Fruit fly (Drosophila melanogaster): Measurements from ENCODE around the gene kek5.

The kek5 gene

dm6 chrX:19495611-19496583 is 142.9 kb downstream of the kek5 start (continued):
- TF ChIP-seq caup (GFP tag; optimal IDR thresholded peaks at IDR 0.05; ENCODE audit: severe bottlenecking) (peak; percentile 75), CG18764 (GFP tag; optimal IDR thresholded peaks at IDR 0.05) (no peak), pum (GFP tag; optimal IDR thresholded peaks at IDR 0.05) (peak; percentile 67), jing (GFP tag; optimal IDR thresholded peaks at IDR 0.05) (no peak), CG6272 (GFP tag; IDR thresholded peaks at IDR 0.05) (no peak), CG15696 (tag; optimal IDR thresholded peaks at IDR 0.05) (peak; percentile 25), CG15479 (GFP tag; optimal IDR thresholded peaks at IDR 0.05) (no peak), Atf3 (GFP tag; optimal IDR thresholded peaks at IDR 0.05) (peak; percentile 26), CG18262 (tag; optimal IDR thresholded peaks at IDR 0.05) (peak; percentile 42), Adf1 (GFP tag; IDR thresholded peaks at IDR 0.05) (peak; percentile 29; the same call in 1 of the 2 replicates), cas (GFP tag; IDR thresholded peaks at IDR 0.05) (0 out of 2 replicates have a peak, but pooled peaks have one; percentile 17), CG9609 (GFP tag; optimal IDR thresholded peaks at IDR 0.05) (peak; percentile 57), Gug (GFP tag; IDR thresholded peaks at IDR 0.05) (peak; percentile 45; the same call in 2 of the 4 replicates), ham (GFP tag; IDR thresholded peaks at IDR 0.05) (no peak), H2.0 (GFP tag; IDR thresholded peaks at IDR 0.05) (peak; percentile 36), pb (GFP tag; optimal IDR thresholded peaks at IDR 0.05) (peak; percentile 54), hbn (GFP tag; IDR thresholded peaks at IDR 0.05; ENCODE audit: partially characterized antibody) (no peak), CG14050 (GFP tag; IDR thresholded peaks at IDR 0.05) (no peak), Taf1 (GFP tag; IDR thresholded peaks at IDR 0.05) (no peak; the same call in 1 of the 2 replicates), twi (tag; optimal IDR thresholded peaks at IDR 0.05) (no peak), CG12219 (GFP tag; optimal IDR thresholded peaks at IDR 0.05) (peak; percentile 67), CG33557 (GFP tag; optimal IDR thresholded peaks at IDR 0.05) (no peak), lab (GFP tag; optimal IDR thresholded peaks at IDR 0.05) (peak; percentile 80), CG12744 (GFP tag; optimal IDR thresholded peaks at IDR 0.05) (peak; percentile 25), Kr (GFP tag; optimal IDR thresholded peaks at IDR 0.05) (no peak), ap (GFP tag; IDR thresholded peaks at IDR 0.05) (peak; percentile 56), jumu (GFP tag; optimal IDR thresholded peaks at IDR 0.05) (peak; percentile 52), Sry-β (GFP tag; optimal IDR thresholded peaks at IDR 0.05) (no peak), Bteb2 (GFP tag; optimal IDR thresholded peaks at IDR 0.05) (peak; percentile 1), al (GFP tag; IDR thresholded peaks at IDR 0.05) (peak; percentile 61; the same call in 1 of the 2 replicates), maf-S (GFP tag; optimal IDR thresholded peaks at IDR 0.05) (peak; percentile 36), schlank (tag; optimal IDR thresholded peaks at IDR 0.05) (peak; percentile 54), CG34224 (GFP tag; IDR thresholded peaks at IDR 0.05; ENCODE audit: partially characterized antibody) (no peak), CG14667 (GFP tag; IDR thresholded peaks at IDR 0.05) (peak; percentile 43; the same call in 1 of the 2 replicates), pan (optimal IDR thresholded peaks at IDR 0.05) (no peak), pan (GFP tag; optimal IDR thresholded peaks at IDR 0.05 in 1 of 2, IDR thresholded peaks at IDR 0.05 in 1 of 2) (peak in 1 of 2 experiments; percentile 62), CG7987 (GFP tag; optimal IDR thresholded peaks at IDR 0.05) (no peak), CG12942 (GFP tag; optimal IDR thresholded peaks at IDR 0.05) (peak; percentile 43), CG6683 (GFP tag; optimal IDR thresholded peaks at IDR 0.05) (peak; percentile 35), sqz (GFP tag; optimal IDR thresholded peaks at IDR 0.05) (no peak), HLH54F (GFP tag; optimal IDR thresholded peaks at IDR 0.05) (peak; percentile 65), eyg (GFP tag; optimal IDR thresholded peaks at IDR 0.05) (no peak), kay (GFP tag; optimal IDR thresholded peaks at IDR 0.05) (peak; percentile 42), Hmr (GFP tag; optimal IDR thresholded peaks at IDR 0.05) (peak; percentile 71), CG7745 (tag; optimal IDR thresholded peaks at IDR 0.05) (no peak), Dad (GFP tag; optimal IDR thresholded peaks at IDR 0.05) (peak; percentile 33), CG18599 (GFP tag; optimal IDR thresholded peaks at IDR 0.05) (peak; percentile 79), CG30431 (GFP tag; optimal IDR thresholded peaks at IDR 0.05) (peak; percentile 40)

All from whole organism, embryonic.